Fruit fly (Drosophila melanogaster) S2 (cell line): ENCODE measurements around the gene mus301.

Experiments used
- CG8478 ChIP-seq: fragments of >200 bp; optimal IDR thresholded peaks from 2 replicates; lab custom pipeline; 2018
- CTCF ChIP-seq, 2 experiments: fragments of >200 bp; optimal IDR thresholded peaks; 2 replicates each; lab custom pipeline; 2018

dm6 chr3L:8110171-8110570, 27.4 kb upstream of the mus301 start, which contains the start of gene Nulp1:
- no peak for TF ChIP-seq CTCF (optimal IDR thresholded peaks at IDR 0.05; lab: Kevin White, UChicago)
- TF ChIP-seq CG8478 (lab: Kevin White, UChicago), result no peak
